Worm (Caenorhabditis elegans): Measurements from ENCODE around the gene mfsd-6.

DNA sequence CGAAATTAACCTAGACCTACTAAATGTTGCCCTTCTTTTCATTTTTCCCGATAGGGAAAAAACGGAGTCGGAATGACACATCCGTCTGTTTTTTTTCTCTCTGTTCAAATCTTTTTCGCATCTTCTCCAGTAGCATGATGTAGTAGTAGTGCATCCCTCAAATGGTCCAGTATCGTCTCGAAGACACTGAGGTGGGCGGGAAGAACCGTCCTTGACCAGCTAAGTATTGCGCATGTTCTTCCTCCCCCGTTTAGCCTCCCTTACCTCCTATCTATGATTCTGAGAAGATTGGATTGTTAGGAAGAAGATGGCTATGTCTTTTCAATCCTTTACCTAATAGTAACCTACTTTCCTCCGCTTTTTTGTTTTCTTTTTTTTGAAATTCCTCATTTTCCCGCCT is 43.7 kb upstream of the mfsd-6 start:
- TF ChIP-seq pha-4 (tag; optimal IDR thresholded peaks at IDR 0.05) (no peak), blmp-1 (tag; optimal IDR thresholded peaks at IDR 0.05) (no peak), tbx-8 (GFP tag; optimal IDR thresholded peaks at IDR 0.05) (no peak), nhr-28 (tag; optimal IDR thresholded peaks at IDR 0.05) (no peak), nhr-237 (tag; optimal IDR thresholded peaks at IDR 0.05) (no peak), ztf-11 (tag; optimal IDR thresholded peaks at IDR 0.05) (no peak), elt-3 (tag; optimal IDR thresholded peaks at IDR 0.05) (no peak), snpc-4 (tag; optimal IDR thresholded peaks at IDR 0.05) (no peak), cnd-1 (tag; optimal IDR thresholded peaks at IDR 0.05) (no peak), unc-62 (GFP tag; optimal IDR thresholded peaks at IDR 0.05) (no peak), nhr-12 (tag; optimal IDR thresholded peaks at IDR 0.05) (no peak), zip-8 (tag; optimal IDR thresholded peaks at IDR 0.05) (no peak), sptf-1 (tag; optimal IDR thresholded peaks at IDR 0.05) (no peak), lin-13 (tag; optimal IDR thresholded peaks at IDR 0.05) (no peak)

Data from whole organism, mixed stage, embryonic.